Fruit fly (Drosophila melanogaster) whole organism, embryonic: ENCODE measurements around the gene CG2641.

Experiments used
- Atf6 ChIP-seq: fragments of 200-800 bp; sonication (Bioruptor generic); IDR thresholded peaks from 2 replicates; pipeline ENCODE4 v1.3.6; 2022; ENCODE audit warnings: missing biosample characterization, missing genetic modification characterization
- C15 ChIP-seq: fragments of 200-800 bp; sonication (Bioruptor generic); IDR thresholded peaks from 3 replicates; pipeline ENCODE4 v1.3.6; 2022; ENCODE audit warnings: missing biosample characterization, missing genetic modification characterization
- CG10274 ChIP-seq: fragments of 200-800 bp; sonication (Bioruptor generic); optimal IDR thresholded peaks from 3 replicates; lab custom pipeline; 2017; ENCODE audit warnings: missing biosample characterization, mild to moderate bottlenecking, missing genetic modification characterization
- CG10321 ChIP-seq: fragments of 200-800 bp; sonication (Bioruptor generic); IDR thresholded peaks from 2 replicates; pipeline ENCODE4 v1.3.6; 2022; ENCODE audit warnings: missing biosample characterization, missing genetic modification characterization
- CG11398 ChIP-seq: fragments of 200-800 bp; sonication (Bioruptor generic); optimal IDR thresholded peaks from 2 replicates; lab custom pipeline; 2016; ENCODE audit warnings: missing biosample characterization, missing genetic modification characterization
- CG11723 ChIP-seq: fragments of 200-800 bp; sonication (Bioruptor generic); optimal IDR thresholded peaks from 2 replicates; lab custom pipeline; 2017; ENCODE audit warnings: missing biosample characterization, mild to moderate bottlenecking, missing genetic modification characterization
- CG12769 ChIP-seq: fragments of 200-800 bp; sonication (Bioruptor generic); optimal IDR thresholded peaks from 2 replicates; lab custom pipeline; 2019; ENCODE audit warnings: missing biosample characterization, mild to moderate bottlenecking, missing genetic modification characterization, moderate library complexity
- CG13287 ChIP-seq: fragments of 200-800 bp; sonication (Bioruptor generic); IDR thresholded peaks from 2 replicates; pipeline ENCODE4 v1.3.6; 2022; ENCODE audit warnings: missing biosample characterization, missing genetic modification characterization; ENCODE audit not compliant: partially characterized antibody
- CG13424 ChIP-seq: fragments of 200-800 bp; sonication (Bioruptor generic); optimal IDR thresholded peaks from 2 replicates; lab custom pipeline; 2019; ENCODE audit warnings: missing biosample characterization, mild to moderate bottlenecking, missing genetic modification characterization, moderate library complexity
- CG13894 ChIP-seq: fragments of 200-800 bp; sonication (Bioruptor generic); optimal IDR thresholded peaks from 3 replicates; lab custom pipeline; 2018; ENCODE audit warnings: missing biosample characterization, mild to moderate bottlenecking, missing genetic modification characterization, moderate library complexity
- CG14441 ChIP-seq: fragments of 200-800 bp; sonication (Bioruptor generic); IDR thresholded peaks from 2 replicates; pipeline ENCODE4 v1.3.6; 2022; ENCODE audit warnings: missing biosample characterization, missing genetic modification characterization
- CG1832 ChIP-seq: fragments of 200-800 bp; sonication (Bioruptor generic); optimal IDR thresholded peaks from 2 replicates; lab custom pipeline; 2017; ENCODE audit warnings: missing biosample characterization, mild to moderate bottlenecking, missing genetic modification characterization, inconsistent platforms
- CG18599 ChIP-seq: fragments of 200-800 bp; sonication (Bioruptor generic); optimal IDR thresholded peaks from 3 replicates; lab custom pipeline; 2017; ENCODE audit warnings: missing biosample characterization, missing genetic modification characterization, mild to moderate bottlenecking, moderate library complexity, missing genetic modification reagents
- CG30403 ChIP-seq: fragments of 200-800 bp; sonication (Bioruptor generic); optimal IDR thresholded peaks from 3 replicates; lab custom pipeline; 2016; ENCODE audit warnings: missing biosample characterization, missing genetic modification characterization
- CG42726 ChIP-seq: fragments of 200-800 bp; sonication (Bioruptor generic); IDR thresholded peaks from 2 replicates; pipeline ENCODE4 v1.3.6; 2022; ENCODE audit warnings: missing biosample characterization, missing genetic modification characterization; ENCODE audit not compliant: partially characterized antibody
- CG4617 ChIP-seq: fragments of 200-800 bp; sonication (Bioruptor generic); optimal IDR thresholded peaks from 3 replicates; lab custom pipeline; 2016; ENCODE audit warnings: missing biosample characterization, missing genetic modification characterization, borderline replicate concordance
- CG8290 ChIP-seq, 3 experiments: fragments of 200-800 bp; sonication (Bioruptor generic); optimal IDR thresholded peaks; 2 replicates each; lab custom pipeline; 2016 to 2019; ENCODE audit warnings: missing biosample characterization in 3 of 3, missing genetic modification characterization in 3 of 3, mild to moderate bottlenecking in 2 of 3, moderate library complexity in 1 of 3
- CG8359 ChIP-seq: fragments of 200-800 bp; sonication (Bioruptor generic); optimal IDR thresholded peaks from 2 replicates; lab custom pipeline; 2017; ENCODE audit warnings: missing biosample characterization, mild to moderate bottlenecking, missing genetic modification characterization, borderline replicate concordance
- CG8924 ChIP-seq: fragments of 200-800 bp; optimal IDR thresholded peaks from 3 replicates; lab custom pipeline; 2019; ENCODE audit warnings: missing biosample characterization, mild to moderate bottlenecking, missing genetic modification characterization, moderate library complexity
- CG8944 ChIP-seq: fragments of 200-800 bp; sonication (Bioruptor generic); optimal IDR thresholded peaks from 3 replicates; lab custom pipeline; 2016; ENCODE audit warnings: missing biosample characterization, missing genetic modification characterization
- CrebB ChIP-seq: fragments of 200-800 bp; sonication (Bioruptor generic); optimal IDR thresholded peaks from 3 replicates; lab custom pipeline; 2018; ENCODE audit warnings: missing biosample characterization, mild to moderate bottlenecking, missing genetic modification characterization
- Doc3 ChIP-seq: fragments of 200-800 bp; sonication (Bioruptor generic); IDR thresholded peaks from 3 replicates; pipeline ENCODE4 v1.3.6; 2022; ENCODE audit warnings: missing biosample characterization, missing genetic modification characterization; ENCODE audit not compliant: partially characterized antibody
- Eip74EF ChIP-seq, 2 experiments: fragments of 200-800 bp in 1 of 2; fragments of >200 bp in 1 of 2; sonication (Bioruptor generic) in 1 of 2; optimal IDR thresholded peaks; 2 replicates each; lab custom pipeline; 2017 to 2019; ENCODE audit warnings: missing biosample characterization in 2 of 2, missing genetic modification characterization in 2 of 2, mild to moderate bottlenecking in 1 of 2, moderate library complexity in 1 of 2
- Fer3 ChIP-seq: fragments of 200-800 bp; sonication (Bioruptor generic); optimal IDR thresholded peaks from 2 replicates; lab custom pipeline; 2018; ENCODE audit warnings: missing biosample characterization, mild to moderate bottlenecking, missing genetic modification characterization, moderate library complexity
- H15 ChIP-seq: fragments of 200-800 bp; sonication (Bioruptor generic); IDR thresholded peaks from 3 replicates; pipeline ENCODE4 v1.3.6; 2022; ENCODE audit warnings: missing biosample characterization, missing genetic modification characterization
- Hmr ChIP-seq: fragments of 200-800 bp; sonication (Bioruptor generic); optimal IDR thresholded peaks from 3 replicates; lab custom pipeline; 2017; ENCODE audit warnings: mild to moderate bottlenecking, missing biosample characterization, missing genetic modification reagents, missing genetic modification characterization
- Myb ChIP-seq: fragments of 200-800 bp; sonication (Bioruptor generic); optimal IDR thresholded peaks from 2 replicates; lab custom pipeline; 2016; ENCODE audit warnings: missing biosample characterization, missing genetic modification characterization
- Sox100B ChIP-seq: fragments of 200-800 bp; sonication (Bioruptor generic); optimal IDR thresholded peaks from 3 replicates; lab custom pipeline; 2018; ENCODE audit warnings: missing biosample characterization, mild to moderate bottlenecking, missing genetic modification characterization
- Sox102F ChIP-seq: fragments of 200-800 bp; sonication (Bioruptor generic); optimal IDR thresholded peaks from 2 replicates; lab custom pipeline; 2018; ENCODE audit warnings: missing biosample characterization, mild to moderate bottlenecking, missing genetic modification characterization, moderate library complexity
- YL-1 ChIP-seq: fragments of 200-800 bp; sonication (Bioruptor generic); optimal IDR thresholded peaks from 3 replicates; lab custom pipeline; 2017; ENCODE audit warnings: missing biosample characterization, mild to moderate bottlenecking, missing genetic modification characterization
- bigmax ChIP-seq: fragments of 200-800 bp; sonication (Bioruptor generic); optimal IDR thresholded peaks from 2 replicates; lab custom pipeline; 2018; ENCODE audit warnings: missing biosample characterization, mild to moderate bottlenecking, missing genetic modification characterization
- cg ChIP-seq: fragments of 200-800 bp; sonication (Bioruptor generic); optimal IDR thresholded peaks from 3 replicates; lab custom pipeline; 2019; ENCODE audit warnings: missing biosample characterization, mild to moderate bottlenecking, missing genetic modification characterization, moderate library complexity
- chinmo ChIP-seq: fragments of 200-800 bp; sonication (Bioruptor generic); IDR thresholded peaks from 4 replicates; pipeline ENCODE4 v1.3.6; 2022; ENCODE audit warnings: missing biosample characterization, missing genetic modification characterization; ENCODE audit not compliant: partially characterized antibody
- da ChIP-seq: fragments of 200-800 bp; sonication (Bioruptor generic); optimal IDR thresholded peaks from 2 replicates; lab custom pipeline; 2016; ENCODE audit warnings: missing biosample characterization, missing genetic modification characterization
- eve ChIP-seq, 2 experiments: fragments of >200 bp; optimal IDR thresholded peaks; 2 replicates each; lab custom pipeline; 2017; ENCODE audit warnings: missing biosample characterization in 2 of 2, missing genetic modification characterization in 2 of 2
- gem ChIP-seq: fragments of 200-800 bp; sonication (Bioruptor generic); optimal IDR thresholded peaks from 2 replicates; lab custom pipeline; 2019; ENCODE audit warnings: missing biosample characterization, mild to moderate bottlenecking, missing genetic modification characterization, moderate library complexity
- ind ChIP-seq: fragments of 200-800 bp; sonication (Bioruptor generic); optimal IDR thresholded peaks from 3 replicates; lab custom pipeline; 2016; ENCODE audit warnings: missing biosample characterization, missing genetic modification characterization
- insv ChIP-seq, 2 experiments: fragments of 200-800 bp; sonication (Bioruptor generic); optimal IDR thresholded peaks; 3 replicates each; lab custom pipeline; 2016 to 2018; ENCODE audit warnings: missing biosample characterization in 2 of 2, missing genetic modification characterization in 2 of 2
- inv ChIP-seq: fragments of 200-800 bp; sonication (Bioruptor generic); IDR thresholded peaks from 2 replicates; pipeline ENCODE4 v1.3.6; 2022; ENCODE audit warnings: missing biosample characterization, missing genetic modification characterization; ENCODE audit not compliant: partially characterized antibody
- jumu ChIP-seq: fragments of 200-800 bp; sonication (Bioruptor generic); optimal IDR thresholded peaks from 3 replicates; lab custom pipeline; 2016; ENCODE audit warnings: missing biosample characterization, missing genetic modification characterization
- phol ChIP-seq: fragments of 200-800 bp; sonication (Bioruptor generic); optimal IDR thresholded peaks from 3 replicates; lab custom pipeline; 2018; ENCODE audit warnings: missing biosample characterization, mild to moderate bottlenecking, missing genetic modification characterization, moderate library complexity
- repo ChIP-seq: fragments of 200-800 bp; sonication (Bioruptor generic); optimal IDR thresholded peaks from 2 replicates; lab custom pipeline; 2016; ENCODE audit warnings: missing biosample characterization, missing genetic modification characterization
- ro ChIP-seq: fragments of 200-800 bp; sonication (Bioruptor generic); IDR thresholded peaks from 2 replicates; pipeline ENCODE4 v1.3.6; 2022; ENCODE audit warnings: missing biosample characterization, missing genetic modification characterization
- scrt ChIP-seq: fragments of 200-800 bp; sonication (Bioruptor generic); optimal IDR thresholded peaks from 2 replicates; lab custom pipeline; 2018; ENCODE audit warnings: missing biosample characterization, mild to moderate bottlenecking, missing genetic modification characterization, moderate library complexity
- sens ChIP-seq: fragments of 200-800 bp; sonication (Bioruptor generic); peaks from one replicate; lab custom pipeline; 2016; ENCODE audit warnings: missing biosample characterization, missing genetic modification characterization
- tap ChIP-seq: fragments of 200-800 bp; optimal IDR thresholded peaks from 3 replicates; lab custom pipeline; 2019; ENCODE audit warnings: missing biosample characterization, mild to moderate bottlenecking, missing genetic modification characterization, moderate library complexity
- tll ChIP-seq, 2 experiments: fragments of 200-800 bp in 1 of 2; fragments of >200 bp in 1 of 2; sonication (Bioruptor generic) in 1 of 2; optimal IDR thresholded peaks; 2 replicates each; lab custom pipeline; 2017 to 2019; ENCODE audit warnings: missing biosample characterization in 2 of 2, missing genetic modification characterization in 2 of 2, mild to moderate bottlenecking in 1 of 2, moderate library complexity in 1 of 2
- trem ChIP-seq: fragments of 200-800 bp; optimal IDR thresholded peaks from 3 replicates; lab custom pipeline; 2019; ENCODE audit warnings: missing biosample characterization, mild to moderate bottlenecking, missing genetic modification characterization, moderate library complexity
- z ChIP-seq: fragments of 200-800 bp; sonication (Bioruptor generic); IDR thresholded peaks from 3 replicates; pipeline ENCODE4 v1.3.6; 2022; ENCODE audit warnings: missing biosample characterization, missing genetic modification characterization

CG2641 gene

dm6 chr3R:7749993-7750392 is 43.9 kb upstream of the CG2641 start, which contains the start of gene pyd3 (continued):
- no peak for TF ChIP-seq z (GFP tag; lab: Robert Waterston, UW)
- TF ChIP-seq chinmo: no peak
- TF ChIP-seq CG18599 (GFP tag; lab: Kevin White, UChicago): peak; percentile 12
- peak; percentile 4 for TF ChIP-seq trem
- TF ChIP-seq bigmax (GFP tag; lab: Kevin White, UChicago): no peak
- TF ChIP-seq H15 (GFP tag; lab: Robert Waterston, UW): no peak
- no peak for TF ChIP-seq tll (GFP tag; optimal IDR thresholded peaks at IDR 0.05; lab: Kevin White, UChicago)
- no peak for TF ChIP-seq C15 (GFP tag; lab: Robert Waterston, UW)
- no peak for TF ChIP-seq CrebB (tag; lab: Kevin White, UChicago)
- no peak for TF ChIP-seq Eip74EF (GFP tag; optimal IDR thresholded peaks at IDR 0.05; lab: Kevin White, UChicago)
- peak; percentile 15 for TF ChIP-seq CG13424 (tag; lab: Kevin White, UChicago)
- peak; percentile 20 for TF ChIP-seq Sox100B (GFP tag; lab: Kevin White, UChicago)
- peak; percentile 17 for TF ChIP-seq Fer3
- TF ChIP-seq CG8290 (GFP tag; optimal IDR thresholded peaks at IDR 0.05; lab: Kevin White, UChicago): no peak
- no peak for TF ChIP-seq CG8290 (tag; optimal IDR thresholded peaks at IDR 0.05; lab: Kevin White, UChicago)
- no peak for TF ChIP-seq inv (GFP tag; lab: Robert Waterston, UW)
- peak; percentile 65 for TF ChIP-seq gem
- TF ChIP-seq CG8359 (GFP tag; lab: Kevin White, UChicago): no peak
- TF ChIP-seq CG12769: no peak
- TF ChIP-seq sens (GFP tag; lab: Kevin White, UChicago): peak; percentile 47
- peak; percentile 29 for TF ChIP-seq Sox102F (GFP tag; lab: Kevin White, UChicago)
- TF ChIP-seq CG8944 (GFP tag; lab: Kevin White, UChicago): no peak
- no peak for TF ChIP-seq tap (tag; lab: Kevin White, UChicago)
- TF ChIP-seq CG4617 (GFP tag; lab: Kevin White, UChicago): no peak
- TF ChIP-seq YL-1 (GFP tag; lab: Kevin White, UChicago): no peak
- no peak for TF ChIP-seq Atf6 (GFP tag; lab: Robert Waterston, UW)
- TF ChIP-seq repo (GFP tag; lab: Kevin White, UChicago): no peak
- TF ChIP-seq ro (GFP tag; lab: Robert Waterston, UW): no peak
- no peak for TF ChIP-seq Doc3 (GFP tag; lab: Robert Waterston, UW)
- no peak for TF ChIP-seq ind (GFP tag; lab: Kevin White, UChicago)
- TF ChIP-seq CG42726 (GFP tag; lab: Robert Waterston, UW): no peak

- TF ChIP-seq cg (no peak), chinmo (0 out of 4 replicates have a peak, but pooled peaks have one; percentile 21), scrt (peak; percentile 19), da (GFP tag; lab: Kevin White, UChicago) (no peak), CG13894 (peak; percentile 1), Hmr (GFP tag; lab: Kevin White, UChicago) (peak; percentile 14), CG10274 (GFP tag; lab: Kevin White, UChicago) (no peak), CG13424 (tag; lab: Kevin White, UChicago) (no peak), insv (GFP tag; optimal IDR thresholded peaks at IDR 0.05; lab: Kevin White, UChicago) (no peak), phol (tag; lab: Kevin White, UChicago) (no peak), CG8924 (no peak), CG10321 (GFP tag; lab: Robert Waterston, UW) (peak; percentile 92), CG11723 (GFP tag; lab: Kevin White, UChicago) (no peak), CG11398 (GFP tag; lab: Kevin White, UChicago) (no peak), CG30403 (GFP tag; lab: Kevin White, UChicago) (no peak), jumu (GFP tag; lab: Kevin White, UChicago) (no peak), CG14441 (GFP tag; lab: Robert Waterston, UW) (no peak), eve (GFP tag; optimal IDR thresholded peaks at IDR 0.05; lab: Kevin White, UChicago) (no peak), CG13287 (GFP tag; lab: Robert Waterston, UW) (peak; percentile 14; the same call in 1 of the 2 replicates), Myb (GFP tag; lab: Kevin White, UChicago) (no peak), CG1832 (GFP tag; lab: Kevin White, UChicago) (peak; percentile 81)
Observed at dm6 chr3R:7753518-7753917, 40.4 kb upstream of the CG2641 start.
